Fruit fly (Drosophila melanogaster) whole organism, wandering third instar larva: ENCODE data around the gene Trf.
A peak's percentile ranks its signal among the peaks of the same experiment; 100 is the strongest.

ENCODE experiments used
- CG9705 ChIP-seq: fragments of 200-800 bp; sonication (Bioruptor generic); optimal IDR thresholded peaks from 2 replicates; lab custom pipeline; 2018; ENCODE audit warnings: missing biosample characterization, mild to moderate bottlenecking, missing genetic modification characterization
- CrebA ChIP-seq: fragments of 200-800 bp; sonication (Bioruptor generic); optimal IDR thresholded peaks from 2 replicates; lab custom pipeline; 2016; ENCODE audit warnings: missing biosample characterization, mild to moderate bottlenecking, missing genetic modification characterization, borderline replicate concordance
- Dfd ChIP-seq: fragments of >200 bp; optimal IDR thresholded peaks from 2 replicates; lab custom pipeline; 2017; ENCODE audit warnings: missing biosample characterization, missing genetic modification characterization
- Dif ChIP-seq: fragments of 200-275, 200-300 bp; sonication (Bioruptor generic); optimal IDR thresholded peaks from 2 replicates; lab custom pipeline; 2018; ENCODE audit warnings: missing biosample characterization, missing genetic modification characterization; ENCODE audit not compliant: partially characterized antibody
- GATAd ChIP-seq: sonication (Bioruptor generic); optimal IDR thresholded peaks from 2 replicates; lab custom pipeline; 2016; ENCODE audit warnings: missing biosample characterization, missing genetic modification characterization
- HLH106 ChIP-seq: fragments of 200-800 bp; optimal IDR thresholded peaks from 3 replicates; lab custom pipeline; 2019; ENCODE audit warnings: missing biosample characterization, mild to moderate bottlenecking, missing genetic modification characterization, moderate library complexity
- Hr78 ChIP-seq: fragments of >200 bp; optimal IDR thresholded peaks from 2 replicates; lab custom pipeline; 2017; ENCODE audit warnings: missing biosample characterization, missing genetic modification characterization
- Hr83 ChIP-seq: fragments of 200-300 bp; sonication (Bioruptor generic); optimal IDR thresholded peaks from 2 replicates; lab custom pipeline; 2016; ENCODE audit warnings: missing biosample characterization, mild to moderate bottlenecking, missing genetic modification characterization, moderate library complexity; ENCODE audit not compliant: poor library complexity, severe bottlenecking
- Jra ChIP-seq: sonication (Bioruptor generic); optimal IDR thresholded peaks from 2 replicates; lab custom pipeline; 2016; ENCODE audit warnings: missing biosample characterization, missing genetic modification characterization
- Mio ChIP-seq: sonication (Bioruptor generic); optimal IDR thresholded peaks from 2 replicates; lab custom pipeline; 2016; ENCODE audit warnings: missing biosample characterization, missing genetic modification characterization
- Myc ChIP-seq: fragments of >200 bp; optimal IDR thresholded peaks from 2 replicates; lab custom pipeline; 2017
- OdsH ChIP-seq: fragments of 200-800 bp; sonication (Bioruptor generic); optimal IDR thresholded peaks from 2 replicates; lab custom pipeline; 2016; ENCODE audit warnings: missing biosample characterization, mild to moderate bottlenecking, missing genetic modification characterization
- Rel ChIP-seq, 2 experiments: fragments of 200-800 bp; sonication (Bioruptor generic) in 1 of 2; optimal IDR thresholded peaks; 2 replicates in 1 of 2; 3 replicates in 1 of 2; lab custom pipeline; 2016 to 2019; ENCODE audit warnings: mild to moderate bottlenecking in 2 of 2, missing biosample characterization in 2 of 2, missing genetic modification characterization in 2 of 2, moderate library complexity in 1 of 2
- Sp1 ChIP-seq: fragments of 200-800 bp; sonication (Bioruptor generic); optimal IDR thresholded peaks from 3 replicates; lab custom pipeline; 2019; ENCODE audit warnings: missing biosample characterization, mild to moderate bottlenecking, missing genetic modification characterization, moderate library complexity
- Vsx2 ChIP-seq: fragments of 200-300, 225-300 bp; sonication (Bioruptor generic); optimal IDR thresholded peaks from 2 replicates; lab custom pipeline; 2018; ENCODE audit warnings: missing biosample characterization, missing genetic modification characterization; ENCODE audit not compliant: partially characterized antibody
- brk ChIP-seq: fragments of 200-800 bp; sonication (Bioruptor generic); optimal IDR thresholded peaks from 2 replicates; lab custom pipeline; 2016; ENCODE audit warnings: missing biosample characterization, mild to moderate bottlenecking, missing genetic modification characterization
- dl ChIP-seq, 2 experiments: fragments of 175-275, 200-275 bp in 1 of 2; fragments of 200-275 bp in 1 of 2; sonication (Bioruptor generic); optimal IDR thresholded peaks; lab custom pipeline; 2018; ENCODE audit warnings: mild to moderate bottlenecking in 2 of 2, missing biosample characterization in 2 of 2, missing genetic modification characterization in 2 of 2, moderate library complexity in 2 of 2; ENCODE audit not compliant: partially characterized antibody in 2 of 2, insufficient read depth in 1 of 2
- dsf ChIP-seq: sonication (Bioruptor generic); optimal IDR thresholded peaks from 2 replicates; lab custom pipeline; 2016; ENCODE audit warnings: missing biosample characterization, missing genetic modification characterization, borderline replicate concordance
- foxo ChIP-seq, 2 experiments: fragments of 200-800 bp; sonication (Bioruptor generic); optimal IDR thresholded peaks; 2 replicates in 1 of 2; 3 replicates in 1 of 2; lab custom pipeline; 2016 to 2017; ENCODE audit warnings: missing biosample characterization in 2 of 2, missing genetic modification characterization in 2 of 2
- fru ChIP-seq: fragments of 200-800 bp; sonication (Bioruptor generic); optimal IDR thresholded peaks from 3 replicates; lab custom pipeline; 2016; ENCODE audit warnings: missing biosample characterization, mild to moderate bottlenecking, missing genetic modification characterization
- h ChIP-seq: fragments of 200-800 bp; sonication (Bioruptor generic); optimal IDR thresholded peaks from 3 replicates; lab custom pipeline; 2016; ENCODE audit warnings: missing biosample characterization, mild to moderate bottlenecking, missing genetic modification characterization
- jim ChIP-seq: fragments of 175-275, 200-325 bp; sonication (Bioruptor generic); optimal IDR thresholded peaks from 2 replicates; lab custom pipeline; 2016; ENCODE audit warnings: missing biosample characterization, mild to moderate bottlenecking, missing genetic modification characterization
- lola ChIP-seq: fragments of >200 bp; optimal IDR thresholded peaks from 2 replicates; lab custom pipeline; 2017; ENCODE audit warnings: missing biosample characterization, missing genetic modification characterization
- pan ChIP-seq: fragments of >200 bp; optimal IDR thresholded peaks from 2 replicates; lab custom pipeline; 2017
- psq ChIP-seq: fragments of 200-800 bp; sonication (Bioruptor generic); optimal IDR thresholded peaks from 3 replicates; lab custom pipeline; 2017; ENCODE audit warnings: missing biosample characterization, mild to moderate bottlenecking, missing genetic modification characterization, moderate library complexity
- rgr ChIP-seq: fragments of 200-800 bp; sonication (Bioruptor generic); optimal IDR thresholded peaks from 3 replicates; lab custom pipeline; 2016; ENCODE audit warnings: missing biosample characterization, mild to moderate bottlenecking, missing genetic modification characterization
- sage ChIP-seq: fragments of 200-800 bp; sonication (Bioruptor generic); optimal IDR thresholded peaks from 2 replicates; lab custom pipeline; 2016; ENCODE audit warnings: missing biosample characterization, mild to moderate bottlenecking, missing genetic modification characterization
- sv ChIP-seq: fragments of 200-800 bp; sonication (Bioruptor generic); optimal IDR thresholded peaks from 3 replicates; lab custom pipeline; 2016; ENCODE audit warnings: missing biosample characterization, missing genetic modification characterization
- woc ChIP-seq: sonication (Bioruptor generic); optimal IDR thresholded peaks from 2 replicates; lab custom pipeline; 2016; ENCODE audit warnings: missing biosample characterization, mild to moderate bottlenecking, missing genetic modification characterization

Trf gene

dm6 chr2L:8034734-8035133, 38.0 kb upstream of the Trf start (continued):
- no peak for TF ChIP-seq Jra
- TF ChIP-seq h (GFP tag; lab: Kevin White, UChicago), result peak; percentile 31
- no peak for TF ChIP-seq pan (lab: Kevin White, UChicago)
- no peak for TF ChIP-seq CG9705 (GFP tag; lab: Kevin White, UChicago)
- no peak for TF ChIP-seq Hr83 (GFP tag; lab: Kevin White, UChicago)
- no peak for TF ChIP-seq sage (GFP tag; lab: Kevin White, UChicago)
- TF ChIP-seq foxo (GFP tag; optimal IDR thresholded peaks at IDR 0.05; lab: Kevin White, UChicago), result peak in 1 of 2 experiments; percentile 41
- TF ChIP-seq CrebA (GFP tag; lab: Kevin White, UChicago), result no peak

dm6 chr2L:8039688-8040087, 33.0 kb upstream of the Trf start, which contains the start of gene CG7367:
Gene CG7367 (minus strand): TSS chr2L:8039788.
- no peak for TF ChIP-seq OdsH (GFP tag; lab: Kevin White, UChicago)
- TF ChIP-seq woc (GFP tag; lab: Kevin White, UChicago), result no peak
- no peak for TF ChIP-seq Hr78 (GFP tag; lab: Kevin White, UChicago)
- no peak for TF ChIP-seq rgr (GFP tag; lab: Kevin White, UChicago)
- TF ChIP-seq dl (GFP tag; optimal IDR thresholded peaks at IDR 0.05; lab: Kevin White, UChicago; ENCODE audit: insufficient read depth in 1 of 2, partially characterized antibody in 2 of 2), result no peak
- no peak for TF ChIP-seq Mio (GFP tag; lab: Kevin White, UChicago)
- TF ChIP-seq dsf (GFP tag; lab: Kevin White, UChicago), result no peak
- no peak for TF ChIP-seq lola (GFP tag; lab: Kevin White, UChicago)
- TF ChIP-seq Myc (lab: Kevin White, UChicago), result no peak
- TF ChIP-seq GATAd (GFP tag; lab: Kevin White, UChicago), result no peak

- TF ChIP-seq Dfd (no peak), Myc (lab: Kevin White, UChicago) (peak; percentile 56)
These were observed 31.8 kb upstream of the Trf start, which contains the start of gene CCDC53 for dm6 chr2L:8040872-8041271. Gene CCDC53 (plus strand): TSS chr2L:8041106.

dm6 chr2L:8042645-8043281, 29.9 kb upstream of the Trf start, which contains the start of gene RpL36A:
Gene RpL36A (minus strand): TSS chr2L:8042909.
- TF ChIP-seq sv (GFP tag; lab: Kevin White, UChicago) (peak; percentile 16), h (GFP tag; lab: Kevin White, UChicago) (peak; percentile 50), OdsH (GFP tag; lab: Kevin White, UChicago) (peak; percentile 35), CG9705 (GFP tag; lab: Kevin White, UChicago) (peak; percentile 25), jim (GFP tag; lab: Kevin White, UChicago) (no peak), sage (GFP tag; lab: Kevin White, UChicago) (no peak), fru (no peak), brk (GFP tag; lab: Kevin White, UChicago) (no peak), Sp1 (peak; percentile 67), psq (GFP tag; lab: Kevin White, UChicago) (peak; percentile 1), foxo (GFP tag; optimal IDR thresholded peaks at IDR 0.05; lab: Kevin White, UChicago) (peak in 1 of 2 experiments; percentile 45), HLH106 (peak; percentile 17), Rel (GFP tag; optimal IDR thresholded peaks at IDR 0.05; lab: Kevin White, UChicago) (no peak), Rel (tag; optimal IDR thresholded peaks at IDR 0.05; lab: Kevin White, UChicago) (peak; percentile 50)

- TF ChIP-seq Sp1 (no peak), sv (GFP tag; lab: Kevin White, UChicago) (no peak), CG9705 (GFP tag; lab: Kevin White, UChicago) (no peak), Vsx2 (GFP tag; lab: Kevin White, UChicago) (no peak), Hr78 (GFP tag; lab: Kevin White, UChicago) (no peak), dl (GFP tag; optimal IDR thresholded peaks at IDR 0.05; lab: Kevin White, UChicago; ENCODE audit: insufficient read depth in 1 of 2, partially characterized antibody in 2 of 2) (no peak), jim (GFP tag; lab: Kevin White, UChicago) (no peak), dsf (GFP tag; lab: Kevin White, UChicago) (no peak), Dif (GFP tag; lab: Kevin White, UChicago) (no peak), psq (GFP tag; lab: Kevin White, UChicago) (no peak), GATAd (GFP tag; lab: Kevin White, UChicago) (no peak)
- TF ChIP-seq, all 38 proteins: peak for 0
These were observed 29.4 kb upstream of the Trf start, which contains the start of gene Megf8 for dm6 chr2L:8043282-8043668. Gene Megf8 (plus strand): TSS chr2L:8043471.
